Worm (Caenorhabditis elegans): ENCODE measurements around the gene M05D6.3.

The M05D6.3 gene

DNA sequence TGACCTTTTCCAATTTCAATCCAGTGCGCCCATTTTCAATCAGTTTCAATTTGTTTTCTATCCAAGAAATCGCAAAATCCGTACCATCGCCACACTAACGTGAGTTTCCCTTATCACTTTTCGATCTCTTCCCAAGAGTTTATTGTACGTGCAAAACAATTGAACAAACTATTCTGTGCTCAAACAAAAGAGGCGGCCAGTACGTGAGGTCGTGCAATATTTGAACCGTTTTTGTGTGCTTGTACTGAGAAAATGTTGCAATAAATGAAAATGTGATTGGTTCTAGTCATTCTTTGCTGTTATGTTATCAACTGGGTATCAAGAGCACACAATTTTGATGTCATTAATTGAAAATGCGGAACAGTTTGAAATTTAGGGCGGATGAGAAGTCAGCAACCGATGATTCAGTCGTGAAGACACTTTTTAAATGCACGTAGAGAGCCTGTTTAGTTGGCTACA lies 25.9 kb upstream of the M05D6.3 start, which contains the start of gene F22B5.4:
Gene F22B5.4, plus strand, starts transcription at position 51 of the 459 bp plus-strand sequence.
- TF ChIP-seq pes-1 (GFP tag; IDR thresholded peaks at IDR 0.05) (no peak), F13C5.2 (tag; optimal IDR thresholded peaks at IDR 0.05) (no peak), tbx-37 (GFP tag; conservative IDR thresholded peaks at IDR 0.05) (no peak), tra-4 (tag; optimal IDR thresholded peaks at IDR 0.05) (no peak), hmg-4 (GFP tag; optimal IDR thresholded peaks at IDR 0.05) (no peak), hmbx-1 (tag; optimal IDR thresholded peaks at IDR 0.05) (no peak), flt-1 (GFP tag; IDR thresholded peaks at IDR 0.05) (no peak), B0310.2 (tag; optimal IDR thresholded peaks at IDR 0.05) (no peak), aly-1 (tag; optimal IDR thresholded peaks at IDR 0.05) (no peak), sea-1 (GFP tag; conservative IDR thresholded peaks at IDR 0.05) (no peak), ceh-13 (GFP tag; optimal IDR thresholded peaks at IDR 0.05) (no peak)

DNA sequence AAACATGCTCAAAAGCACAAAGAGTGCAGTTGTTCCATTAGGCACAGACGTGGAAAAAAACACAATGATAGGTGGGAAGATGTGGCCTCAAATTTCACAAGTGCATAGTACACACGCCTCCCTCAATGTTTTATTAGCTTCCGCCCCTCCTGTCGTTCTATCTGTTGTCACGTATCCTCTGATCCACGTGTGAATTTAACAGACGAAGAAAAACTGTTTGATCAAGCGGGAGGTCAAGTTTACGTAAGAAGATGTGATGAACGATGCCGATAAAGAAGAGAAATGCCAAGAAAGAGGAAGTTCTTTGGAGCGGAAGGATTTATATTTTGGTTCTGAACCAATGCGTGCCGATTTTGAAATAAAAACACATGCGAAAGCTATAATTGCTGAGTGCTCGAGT lies 24.8 kb upstream of the M05D6.3 start:
- no peak for TF ChIP-seq ets-7 (tag; optimal IDR thresholded peaks at IDR 0.05)
- no peak for TF ChIP-seq hnd-1 (tag; optimal IDR thresholded peaks at IDR 0.05)
- TF ChIP-seq tbx-11 (GFP tag; IDR thresholded peaks at IDR 0.05): no peak
- no peak for TF ChIP-seq F13C5.2 (tag; optimal IDR thresholded peaks at IDR 0.05)
- no peak for TF ChIP-seq ceh-36 (tag; optimal IDR thresholded peaks at IDR 0.05)
- no peak for TF ChIP-seq ama-1 (optimal IDR thresholded peaks at IDR 0.05)
- TF ChIP-seq scrt-1 (GFP tag; IDR thresholded peaks at IDR 0.05): no peak
- no peak for TF ChIP-seq pes-1 (GFP tag; IDR thresholded peaks at IDR 0.05)
- TF ChIP-seq hmg-4 (GFP tag; optimal IDR thresholded peaks at IDR 0.05): no peak
- no peak for TF ChIP-seq hmbx-1 (tag; optimal IDR thresholded peaks at IDR 0.05)
- no peak for TF ChIP-seq B0310.2 (tag; optimal IDR thresholded peaks at IDR 0.05)
- TF ChIP-seq aly-1 (tag; optimal IDR thresholded peaks at IDR 0.05): no peak
- TF ChIP-seq ceh-13 (GFP tag; optimal IDR thresholded peaks at IDR 0.05): no peak

DNA sequence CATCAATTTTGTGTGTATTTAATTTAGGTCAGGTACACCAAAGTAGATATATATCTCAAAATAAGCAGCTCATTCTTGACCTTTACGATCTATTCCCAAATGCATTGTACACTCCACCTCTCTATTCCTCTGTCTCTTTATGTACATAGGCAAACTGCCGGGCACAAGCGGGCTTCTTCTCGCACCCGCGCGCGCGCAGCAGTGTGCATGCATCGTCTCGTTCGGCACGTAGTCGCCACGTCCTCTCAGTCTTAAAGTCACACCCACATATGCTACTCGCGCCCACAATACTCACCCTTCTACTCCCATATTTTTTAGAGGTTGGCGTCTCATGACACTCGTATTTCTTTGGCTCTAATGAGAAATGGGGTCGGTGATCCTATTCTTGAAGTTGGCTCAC lies 24.1 kb upstream of the M05D6.3 start:
- TF ChIP-seq hmg-4 (GFP tag; optimal IDR thresholded peaks at IDR 0.05) (no peak), F13C5.2 (tag; optimal IDR thresholded peaks at IDR 0.05) (no peak), tbx-37 (GFP tag; conservative IDR thresholded peaks at IDR 0.05) (no peak), scrt-1 (GFP tag; IDR thresholded peaks at IDR 0.05) (no peak), ceh-13 (GFP tag; optimal IDR thresholded peaks at IDR 0.05) (no peak), aly-1 (tag; optimal IDR thresholded peaks at IDR 0.05) (no peak), ceh-36 (tag; optimal IDR thresholded peaks at IDR 0.05) (no peak), ama-1 (optimal IDR thresholded peaks at IDR 0.05) (no peak), ets-7 (tag; optimal IDR thresholded peaks at IDR 0.05) (no peak), sea-1 (GFP tag; conservative IDR thresholded peaks at IDR 0.05) (no peak), tra-4 (tag; optimal IDR thresholded peaks at IDR 0.05) (no peak)

DNA sequence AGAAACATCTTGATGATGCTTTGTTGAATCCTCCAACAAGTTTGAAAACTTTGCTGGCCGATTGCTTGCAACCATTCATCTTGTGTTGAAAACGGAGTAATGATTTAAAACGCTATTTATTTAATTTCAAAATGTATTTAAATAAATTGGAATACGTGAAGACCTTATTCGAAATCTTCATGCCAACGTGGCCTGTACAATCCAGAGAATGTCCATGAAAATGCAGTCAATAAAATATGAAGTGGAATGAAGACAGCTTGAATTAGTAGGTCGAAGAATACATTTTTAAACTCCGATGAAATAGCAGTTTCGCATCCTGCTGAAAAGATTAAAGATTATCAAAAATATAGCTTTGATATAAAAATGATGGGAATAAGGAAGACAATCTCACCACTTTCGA lies 21.1 kb upstream of the M05D6.3 start, which contains the start of gene F22B5.5:
Gene F22B5.5, minus strand, starts transcription at position 101 of the 400 bp plus-strand sequence.
- TF ChIP-seq B0310.2 (tag; optimal IDR thresholded peaks at IDR 0.05) (no peak), ceh-36 (tag; optimal IDR thresholded peaks at IDR 0.05) (no peak), aly-1 (tag; optimal IDR thresholded peaks at IDR 0.05) (no peak), ama-1 (optimal IDR thresholded peaks at IDR 0.05) (no peak), tbx-37 (GFP tag; conservative IDR thresholded peaks at IDR 0.05) (no peak), tra-4 (tag; optimal IDR thresholded peaks at IDR 0.05) (no peak), hmbx-1 (tag; optimal IDR thresholded peaks at IDR 0.05) (no peak), ets-7 (tag; optimal IDR thresholded peaks at IDR 0.05) (no peak), pes-1 (GFP tag; IDR thresholded peaks at IDR 0.05) (no peak), hnd-1 (tag; optimal IDR thresholded peaks at IDR 0.05) (no peak), flt-1 (GFP tag; IDR thresholded peaks at IDR 0.05) (no peak), tbx-11 (GFP tag; IDR thresholded peaks at IDR 0.05) (no peak), scrt-1 (GFP tag; IDR thresholded peaks at IDR 0.05) (no peak), ceh-13 (GFP tag; optimal IDR thresholded peaks at IDR 0.05) (no peak)

DNA sequence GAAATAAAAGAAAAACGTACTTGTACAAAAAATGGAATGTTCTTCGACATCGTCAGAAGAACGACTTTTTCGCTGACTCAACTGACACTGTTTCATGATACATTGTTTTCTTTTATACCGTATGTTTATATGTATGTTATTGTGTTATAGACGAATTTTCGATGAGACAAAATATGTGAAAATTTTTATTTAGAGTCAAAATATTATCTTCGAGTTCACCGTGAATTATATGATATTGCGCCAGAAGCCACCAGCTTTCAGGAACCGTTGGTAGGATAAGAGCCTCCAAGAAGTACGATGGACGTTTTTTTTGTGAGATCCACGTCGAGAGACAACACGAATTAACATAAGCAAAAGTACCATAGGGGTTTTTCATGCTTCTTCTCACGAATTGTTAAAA lies 19.5 kb upstream of the M05D6.3 start, which contains the start of gene F22B5.6:
Gene F22B5.6, minus strand, starts transcription at position 101 of the 400 bp plus-strand sequence.
- TF ChIP-seq hmbx-1 (tag; optimal IDR thresholded peaks at IDR 0.05): no peak
- no peak for TF ChIP-seq ama-1 (optimal IDR thresholded peaks at IDR 0.05)
- TF ChIP-seq ceh-36 (tag; optimal IDR thresholded peaks at IDR 0.05): no peak
- TF ChIP-seq tbx-37 (GFP tag; conservative IDR thresholded peaks at IDR 0.05): no peak
- TF ChIP-seq tra-4 (tag; optimal IDR thresholded peaks at IDR 0.05): no peak
- TF ChIP-seq B0310.2 (tag; optimal IDR thresholded peaks at IDR 0.05): no peak

DNA sequence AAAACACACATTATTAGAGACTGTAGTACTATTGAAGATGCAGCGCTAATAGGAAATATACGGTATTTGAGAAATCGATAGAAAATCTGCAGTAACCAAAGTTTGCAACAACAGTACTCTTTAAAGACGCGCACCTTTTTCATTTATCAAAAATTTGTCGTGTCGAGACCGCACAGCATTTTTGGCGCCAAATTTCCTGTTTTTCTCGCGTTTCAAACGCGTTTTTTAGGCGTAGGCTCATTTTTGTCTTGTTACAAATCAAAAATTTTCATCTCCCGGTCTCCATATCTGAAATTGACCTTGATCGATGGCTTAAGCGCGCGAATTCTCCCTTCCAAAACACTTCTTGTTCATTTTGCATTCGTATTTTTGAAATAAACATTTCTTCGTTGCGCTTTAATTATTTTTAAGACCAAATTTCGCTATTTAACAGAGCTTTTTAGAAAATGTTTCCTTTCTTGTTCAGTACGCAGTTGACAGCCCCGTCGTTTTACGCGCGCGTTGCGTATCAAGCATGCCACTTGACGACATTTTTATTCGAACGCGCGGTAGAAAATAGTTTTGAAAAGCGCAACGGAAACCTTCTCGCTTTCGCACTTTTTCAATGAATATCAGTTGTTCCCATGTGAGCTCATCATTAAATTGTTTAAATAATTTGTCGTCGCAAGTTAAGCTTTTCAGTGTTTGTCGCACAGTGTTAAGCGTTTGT lies 18.7 kb upstream of the M05D6.3 start:
- no peak for TF ChIP-seq tbx-11 (GFP tag; IDR thresholded peaks at IDR 0.05)
- no peak for TF ChIP-seq F13C5.2 (tag; optimal IDR thresholded peaks at IDR 0.05)
- TF ChIP-seq sea-1 (GFP tag; conservative IDR thresholded peaks at IDR 0.05): no peak
- no peak for TF ChIP-seq ets-7 (tag; optimal IDR thresholded peaks at IDR 0.05)
- TF ChIP-seq tbx-37 (GFP tag; conservative IDR thresholded peaks at IDR 0.05): no peak
- no peak for TF ChIP-seq hmbx-1 (tag; optimal IDR thresholded peaks at IDR 0.05)
- no peak for TF ChIP-seq scrt-1 (GFP tag; IDR thresholded peaks at IDR 0.05)
- TF ChIP-seq ceh-13 (GFP tag; optimal IDR thresholded peaks at IDR 0.05): no peak
- TF ChIP-seq hmg-4 (GFP tag; optimal IDR thresholded peaks at IDR 0.05): no peak
- no peak for TF ChIP-seq ceh-36 (tag; optimal IDR thresholded peaks at IDR 0.05)
- TF ChIP-seq pes-1 (GFP tag; IDR thresholded peaks at IDR 0.05): no peak

DNA sequence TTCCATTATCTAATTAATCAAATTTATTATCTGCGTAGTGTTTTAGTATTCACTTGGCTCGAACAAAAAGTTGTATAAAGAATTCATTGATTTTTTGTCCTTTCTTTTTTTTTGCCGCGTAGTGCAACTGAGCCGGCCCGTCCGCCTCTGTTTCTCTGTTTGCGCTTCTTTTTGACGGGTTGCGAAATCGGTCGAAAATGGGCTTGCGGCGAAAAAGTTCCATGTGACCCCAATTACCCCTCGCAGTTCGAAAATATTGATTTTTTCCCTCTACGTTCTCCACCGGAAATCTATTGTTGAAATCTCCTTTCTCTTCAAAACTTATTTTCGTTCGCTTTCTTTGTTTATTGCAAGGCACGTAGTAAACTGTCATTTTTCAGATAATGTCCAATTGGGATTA lies 18.1 kb upstream of the M05D6.3 start, which contains the start of gene zyg-9:
Gene zyg-9, plus strand, starts transcription at position 381 of the 400 bp plus-strand sequence.
- TF ChIP-seq ets-7 (tag; optimal IDR thresholded peaks at IDR 0.05): no peak
- TF ChIP-seq hnd-1 (tag; optimal IDR thresholded peaks at IDR 0.05): no peak
- no peak for TF ChIP-seq pes-1 (GFP tag; IDR thresholded peaks at IDR 0.05)
- no peak for TF ChIP-seq B0310.2 (tag; optimal IDR thresholded peaks at IDR 0.05)
- TF ChIP-seq ceh-13 (GFP tag; optimal IDR thresholded peaks at IDR 0.05): no peak
- TF ChIP-seq tbx-37 (GFP tag; conservative IDR thresholded peaks at IDR 0.05): no peak
- TF ChIP-seq F13C5.2 (tag; optimal IDR thresholded peaks at IDR 0.05): no peak
- no peak for TF ChIP-seq tra-4 (tag; optimal IDR thresholded peaks at IDR 0.05)
